Worm (Caenorhabditis elegans): ENCODE data around the gene col-166.

col-166 gene

ce11 chrX:6296402-6296844 lies 16.6 kb downstream of the col-166 start (continued):
- TF ChIP-seq hlh-13 (GFP tag; optimal IDR thresholded peaks at IDR 0.05) (peak; percentile 37), fkh-10 (GFP tag; optimal IDR thresholded peaks at IDR 0.05) (peak; percentile 87), pqm-1 (tag; optimal IDR thresholded peaks at IDR 0.05) (peak; percentile 91), ceh-45 (GFP tag; IDR thresholded peaks at IDR 0.05) (peak; percentile 63; the same call in 1 of the 2 replicates), mec-3 (tag; optimal IDR thresholded peaks at IDR 0.05; ENCODE audit: borderline replicate concordance) (peak; percentile 67), dmd-4 (tag; optimal IDR thresholded peaks at IDR 0.05; ENCODE audit: borderline replicate concordance) (peak; percentile 78), ceh-34 (tag; optimal IDR thresholded peaks at IDR 0.05) (peak; percentile 93), K09A11.1 (tag; optimal IDR thresholded peaks at IDR 0.05; ENCODE audit: insufficient read depth) (peak; percentile 92), che-1 (tag; optimal IDR thresholded peaks at IDR 0.05) (no peak), hlh-6 (tag; optimal IDR thresholded peaks at IDR 0.05) (peak; percentile 71), ceh-9 (tag; optimal IDR thresholded peaks at IDR 0.05) (no peak), madf-2 (tag; optimal IDR thresholded peaks at IDR 0.05) (peak; percentile 83), lin-11 (tag; optimal IDR thresholded peaks at IDR 0.05) (peak; percentile 53), ceh-2 (tag; optimal IDR thresholded peaks at IDR 0.05) (peak; percentile 93), lim-6 (tag; optimal IDR thresholded peaks at IDR 0.05) (peak; percentile 51), tbx-2 (tag; optimal IDR thresholded peaks at IDR 0.05) (peak; percentile 96), pag-3 (tag; optimal IDR thresholded peaks at IDR 0.05; ENCODE audit: borderline replicate concordance) (no peak), unc-86 (tag; optimal IDR thresholded peaks at IDR 0.05) (peak; percentile 89), fax-1 (tag; optimal IDR thresholded peaks at IDR 0.05) (peak; percentile 66), T23F11.4 (GFP tag; optimal IDR thresholded peaks at IDR 0.05) (peak; percentile 68), ztf-16 (tag; optimal IDR thresholded peaks at IDR 0.05) (peak; percentile 97), ahr-1 (tag; optimal IDR thresholded peaks at IDR 0.05) (peak; percentile 61), eyg-1 (tag; optimal IDR thresholded peaks at IDR 0.05) (peak; percentile 79), ets-4 (tag; optimal IDR thresholded peaks at IDR 0.05) (peak; percentile 80), pha-4 (tag; optimal IDR thresholded peaks at IDR 0.05) (no peak), unc-42 (tag; optimal IDR thresholded peaks at IDR 0.05) (peak; percentile 98), ceh-22 (tag; optimal IDR thresholded peaks at IDR 0.05) (peak; percentile 92), unc-55 (GFP tag; optimal IDR thresholded peaks at IDR 0.05) (peak; percentile 27), pha-2 (tag; optimal IDR thresholded peaks at IDR 0.05) (peak; percentile 6), ceh-31 (tag; optimal IDR thresholded peaks at IDR 0.05) (peak; percentile 98), C08G9.2 (tag; optimal IDR thresholded peaks at IDR 0.05) (peak; percentile 78), ceh-14 (tag; optimal IDR thresholded peaks at IDR 0.05) (peak; percentile 92), zip-5 (tag; optimal IDR thresholded peaks at IDR 0.05) (no peak), pax-1 (tag; optimal IDR thresholded peaks at IDR 0.05) (peak; percentile 93)

ce11 chrX:6299641-6300240 lies 19.9 kb downstream of the col-166 start, which contains the start of gene cest-16:
TSS of gene cest-16 (plus strand) at chrX:6299942.
- no peak for TF ChIP-seq elt-4 (tag; optimal IDR thresholded peaks at IDR 0.05)
- TF ChIP-seq fax-1 (tag; optimal IDR thresholded peaks at IDR 0.05): no peak
- peak; percentile 54 for TF ChIP-seq unc-55 (GFP tag; optimal IDR thresholded peaks at IDR 0.05)
- TF ChIP-seq K09A11.1 (tag; optimal IDR thresholded peaks at IDR 0.05; ENCODE audit: insufficient read depth): no peak
- TF ChIP-seq unc-86 (tag; optimal IDR thresholded peaks at IDR 0.05): no peak
- TF ChIP-seq dmd-4 (tag; optimal IDR thresholded peaks at IDR 0.05; ENCODE audit: borderline replicate concordance): no peak
- no peak for TF ChIP-seq sox-2 (GFP tag; IDR thresholded peaks at IDR 0.05)

- no peak for TF ChIP-seq ceh-48 (tag; optimal IDR thresholded peaks at IDR 0.05)
- no peak for TF ChIP-seq F13H6.1 (tag; optimal IDR thresholded peaks at IDR 0.05)
- TF ChIP-seq hlh-8 (tag; optimal IDR thresholded peaks at IDR 0.05): no peak
- no peak for TF ChIP-seq pag-3 (tag; optimal IDR thresholded peaks at IDR 0.05; ENCODE audit: borderline replicate concordance)
- no peak for TF ChIP-seq ceh-24 (tag; optimal IDR thresholded peaks at IDR 0.05)
- no peak for TF ChIP-seq ceh-34 (tag; optimal IDR thresholded peaks at IDR 0.05)
- no peak for TF ChIP-seq mec-3 (tag; optimal IDR thresholded peaks at IDR 0.05; ENCODE audit: borderline replicate concordance)
- TF ChIP-seq eyg-1 (tag; optimal IDR thresholded peaks at IDR 0.05): no peak
- no peak for TF ChIP-seq zip-5 (tag; optimal IDR thresholded peaks at IDR 0.05)
- no peak for TF ChIP-seq unc-42 (tag; optimal IDR thresholded peaks at IDR 0.05)
- no peak for TF ChIP-seq ama-1 (optimal IDR thresholded peaks at IDR 0.05)
- TF ChIP-seq gmeb-2 (tag; optimal IDR thresholded peaks at IDR 0.05): no peak
- TF ChIP-seq hlh-15 (tag; optimal IDR thresholded peaks at IDR 0.05): no peak
- no peak for TF ChIP-seq syd-9 (tag; optimal IDR thresholded peaks at IDR 0.05)
- TF ChIP-seq dve-1 (tag; optimal IDR thresholded peaks at IDR 0.05): no peak
- no peak for TF ChIP-seq fkh-10 (GFP tag; optimal IDR thresholded peaks at IDR 0.05)
- no peak for TF ChIP-seq elt-4 (tag; optimal IDR thresholded peaks at IDR 0.05)
- no peak for TF ChIP-seq ceh-18 (tag; optimal IDR thresholded peaks at IDR 0.05)
- TF ChIP-seq ceh-45 (GFP tag; IDR thresholded peaks at IDR 0.05): no peak
- no peak for TF ChIP-seq ztf-16 (tag; optimal IDR thresholded peaks at IDR 0.05)
Measured at ce11 chrX:6311391-6311790, 31.6 kb downstream of the col-166 start, which contains the start of gene npr-38. TSS of gene npr-38 (plus strand) at chrX:6311691.
